Worm (Caenorhabditis elegans) whole organism, L4 larva: ENCODE results near the gene Y54H5A.2.

Source experiments
- D1046.2 ChIP-seq: fragments of 200-800 bp; sonication (Bioruptor generic); IDR thresholded peaks from 2 replicates; pipeline ENCODE4 v1.3.6; 2022; ENCODE audit warnings: missing genetic modification characterization, missing compliant biosample characterization
- F26F4.8 ChIP-seq: fragments of 200-800 bp; sonication (Bioruptor generic); conservative IDR thresholded peaks from 2 replicates; pipeline ENCODE4 v1.3.6; 2022; ENCODE audit warnings: missing genetic modification characterization, missing compliant biosample characterization
- T20F7.1 ChIP-seq: fragments of 200-800 bp; sonication (Bioruptor generic); optimal IDR thresholded peaks from 2 replicates; lab custom pipeline; 2018; ENCODE audit warnings: mild to moderate bottlenecking, missing genetic modification characterization, missing compliant biosample characterization
- Y105C5A.15 ChIP-seq: fragments of 200-800 bp; sonication (Bioruptor generic); IDR thresholded peaks from 2 replicates; pipeline ENCODE4 v1.3.6; 2022; ENCODE audit warnings: missing genetic modification characterization, missing compliant biosample characterization
- Y48G9A.11 ChIP-seq: fragments of 200-800 bp; sonication (Bioruptor generic); IDR thresholded peaks from 2 replicates; pipeline ENCODE4 v1.3.6; 2022; ENCODE audit warnings: missing genetic modification reagents, missing genetic modification characterization, missing compliant biosample characterization
- Y75B8A.6 ChIP-seq: fragments of 200-800 bp; sonication (Bioruptor generic); IDR thresholded peaks from 2 replicates; pipeline ENCODE4 v1.3.6; 2022; ENCODE audit warnings: missing genetic modification reagents, missing genetic modification characterization, missing compliant biosample characterization
- ZK337.2 ChIP-seq: fragments of 200-800 bp; sonication (Bioruptor generic); IDR thresholded peaks from 2 replicates; pipeline ENCODE4 v1.3.6; 2022; ENCODE audit warnings: missing genetic modification reagents, missing genetic modification characterization, missing compliant biosample characterization
- aly-2 ChIP-seq: sonication (generic microtip); optimal IDR thresholded peaks from 2 replicates; lab custom pipeline; 2018; ENCODE audit warnings: missing biosample characterization, missing genetic modification characterization
- ama-1 ChIP-seq: fragments of 150-350 bp; optimal IDR thresholded peaks from 2 replicates; lab custom pipeline; 2014; ENCODE audit warnings: inconsistent platforms, mixed read lengths
- arid-1 ChIP-seq: fragments of 200-800 bp; sonication (Bioruptor generic); conservative IDR thresholded peaks from 2 replicates; pipeline ENCODE4 v1.3.6; 2022; ENCODE audit warnings: missing genetic modification reagents, missing genetic modification characterization, missing compliant biosample characterization
- ceh-82 ChIP-seq: sonication (generic microtip); optimal IDR thresholded peaks from 2 replicates; lab custom pipeline; 2017; ENCODE audit warnings: missing biosample characterization, missing genetic modification characterization
- ctbp-1 ChIP-seq: fragments of 200-800 bp; sonication (Bioruptor generic); IDR thresholded peaks from 2 replicates; pipeline ENCODE4 v1.3.6; 2022; ENCODE audit warnings: missing genetic modification reagents, missing genetic modification characterization, missing compliant biosample characterization
- daf-12 ChIP-seq: fragments of 150-350 bp; optimal IDR thresholded peaks from 2 replicates; lab custom pipeline; 2014; ENCODE audit warnings: missing biosample characterization, missing genetic modification reagents, missing genetic modification characterization
- daf-8 ChIP-seq: fragments of 200-800 bp; sonication (Bioruptor generic); IDR thresholded peaks from 2 replicates; pipeline ENCODE4 v1.3.6; 2022; ENCODE audit warnings: missing genetic modification characterization, missing compliant biosample characterization
- dmd-6 ChIP-seq: fragments of 200-800 bp; sonication (Bioruptor generic); IDR thresholded peaks from 2 replicates; pipeline ENCODE4 v1.3.6; 2022; ENCODE audit warnings: missing genetic modification reagents, missing genetic modification characterization, missing compliant biosample characterization
- duxl-1 ChIP-seq: sonication (generic microtip); optimal IDR thresholded peaks from 2 replicates; lab custom pipeline; 2016; ENCODE audit warnings: mild to moderate bottlenecking, missing genetic modification characterization, moderate library complexity, missing compliant biosample characterization; ENCODE audit not compliant: poor library complexity
- dve-1 ChIP-seq: sonication (generic microtip); optimal IDR thresholded peaks from 2 replicates; lab custom pipeline; 2017; ENCODE audit warnings: antibody characterized with exemption, mild to moderate bottlenecking, missing genetic modification characterization, missing compliant biosample characterization; ENCODE audit not compliant: insufficient read depth
- egl-27 ChIP-seq: sonication (generic microtip); optimal IDR thresholded peaks from 3 replicates; lab custom pipeline; 2017; ENCODE audit warnings: missing biosample characterization, missing genetic modification reagents, missing genetic modification characterization
- fos-1 ChIP-seq: fragments of 150-350 bp; optimal IDR thresholded peaks from 2 replicates; lab custom pipeline; 2014; ENCODE audit warnings: missing biosample characterization, missing genetic modification characterization
- gei-8 ChIP-seq: fragments of 200-800 bp; sonication (Bioruptor generic); optimal IDR thresholded peaks from 2 replicates; lab custom pipeline; 2018; ENCODE audit warnings: mild to moderate bottlenecking, missing genetic modification characterization, missing compliant biosample characterization
- hlh-30 ChIP-seq: sonication (generic microtip); optimal IDR thresholded peaks from 2 replicates; lab custom pipeline; 2017; ENCODE audit warnings: antibody characterized with exemption, mild to moderate bottlenecking, missing genetic modification characterization, missing compliant biosample characterization; ENCODE audit not compliant: insufficient read depth
- hmg-1.1 ChIP-seq: fragments of 200-800 bp; sonication (Bioruptor generic); IDR thresholded peaks from 2 replicates; pipeline ENCODE4 v1.3.6; 2022; ENCODE audit warnings: missing genetic modification reagents, missing genetic modification characterization, missing compliant biosample characterization
- jun-1 ChIP-seq: fragments of 150-350 bp; optimal IDR thresholded peaks from 2 replicates; lab custom pipeline; 2014; ENCODE audit warnings: missing biosample characterization, missing genetic modification reagents, missing genetic modification characterization
- lim-7 ChIP-seq: fragments of 200-800 bp; sonication (Bioruptor generic); IDR thresholded peaks from 2 replicates; pipeline ENCODE4 v1.3.6; 2022; ENCODE audit warnings: missing genetic modification characterization, missing compliant biosample characterization
- lin-13 ChIP-seq: fragments of 150-350 bp; optimal IDR thresholded peaks from 2 replicates; lab custom pipeline; 2014; ENCODE audit warnings: missing biosample characterization, missing genetic modification reagents, missing genetic modification characterization
- lin-15B ChIP-seq: fragments of 150-350 bp; sonication (generic microtip); optimal IDR thresholded peaks from 3 replicates; lab custom pipeline; 2014; ENCODE audit warnings: missing biosample characterization, missing genetic modification characterization
- lsy-2 ChIP-seq, 2 experiments: fragments of 150-350 bp in 1 of 2; sonication (generic microtip) in 1 of 2; optimal IDR thresholded peaks; 2 replicates each; lab custom pipeline; 2014 to 2017; ENCODE audit warnings: missing biosample characterization in 2 of 2, missing genetic modification characterization in 2 of 2
- mdl-1 ChIP-seq, 2 experiments: fragments of 150-350 bp in 1 of 2; sonication (generic microtip) in 1 of 2; optimal IDR thresholded peaks; 2 replicates each; lab custom pipeline; 2014 to 2017; ENCODE audit warnings: missing biosample characterization in 2 of 2, missing genetic modification characterization in 2 of 2
- mdt-29 ChIP-seq: fragments of 200-800 bp; sonication (Bioruptor generic); IDR thresholded peaks from 2 replicates; pipeline ENCODE4 v1.3.6; 2022; ENCODE audit warnings: missing genetic modification reagents, missing genetic modification characterization, missing compliant biosample characterization
- mep-1 ChIP-seq: fragments of 150-350 bp; sonication (generic microtip); optimal IDR thresholded peaks from 3 replicates; lab custom pipeline; 2014; ENCODE audit warnings: missing biosample characterization, missing genetic modification characterization
- mes-2 ChIP-seq: sonication (generic microtip); optimal IDR thresholded peaks from 2 replicates; lab custom pipeline; 2016; ENCODE audit warnings: missing genotype, mild to moderate bottlenecking, missing genetic modification characterization, missing compliant biosample characterization; ENCODE audit not compliant: poor library complexity, severe bottlenecking
- mxl-3 ChIP-seq: fragments of 200-800 bp; sonication (Bioruptor generic); optimal IDR thresholded peaks from 2 replicates; lab custom pipeline; 2018; ENCODE audit warnings: mild to moderate bottlenecking, missing genetic modification characterization, missing compliant biosample characterization
- nhr-28 ChIP-seq: fragments of 150-350 bp; optimal IDR thresholded peaks from 2 replicates; lab custom pipeline; 2014; ENCODE audit warnings: missing biosample characterization, missing genetic modification characterization
- nhr-41 ChIP-seq: fragments of 200-800 bp; sonication (Bioruptor generic); IDR thresholded peaks from 2 replicates; pipeline ENCODE4 v1.3.6; 2022; ENCODE audit warnings: missing genetic modification reagents, missing genetic modification characterization, missing compliant biosample characterization
- nhr-42 ChIP-seq: fragments of 200-800 bp; sonication (Bioruptor generic); IDR thresholded peaks from 2 replicates; pipeline ENCODE4 v1.3.6; 2022; ENCODE audit warnings: missing genetic modification characterization, missing compliant biosample characterization
- nhr-48 ChIP-seq: sonication (generic microtip); optimal IDR thresholded peaks from 2 replicates; lab custom pipeline; 2016; ENCODE audit warnings: mild to moderate bottlenecking, missing genetic modification characterization, missing compliant biosample characterization
- nhr-6 ChIP-seq: fragments of 150-350 bp; optimal IDR thresholded peaks from 2 replicates; lab custom pipeline; 2014; ENCODE audit warnings: missing biosample characterization, missing genetic modification characterization
- pha-4 ChIP-seq, 2 experiments: fragments of 150-350 bp in 1 of 2; fragments of 200-800 bp in 1 of 2; sonication (Bioruptor generic) in 1 of 2; IDR thresholded peaks in 1 of 2; optimal IDR thresholded peaks in 1 of 2; 2 replicates each; pipeline versions ENCODE4 v1.3.6 to Lab custom; 2014 to 2022; ENCODE audit warnings: missing genetic modification characterization in 2 of 2, missing genetic modification reagents in 2 of 2, missing biosample characterization in 1 of 2, missing compliant biosample characterization in 1 of 2
- rbr-2 ChIP-seq: sonication (generic microtip); optimal IDR thresholded peaks from 2 replicates; lab custom pipeline; 2016; ENCODE audit warnings: missing genotype, missing genetic modification characterization, missing compliant biosample characterization
- saeg-2 ChIP-seq: fragments of 200-800 bp; sonication (Bioruptor generic); IDR thresholded peaks from 2 replicates; pipeline ENCODE4 v1.3.6; 2022; ENCODE audit warnings: missing genetic modification reagents, missing genetic modification characterization, missing compliant biosample characterization
- sdz-12 ChIP-seq: fragments of 200-800 bp; sonication (Bioruptor generic); optimal IDR thresholded peaks from 2 replicates; lab custom pipeline; 2018; ENCODE audit warnings: mild to moderate bottlenecking, missing genetic modification characterization, missing compliant biosample characterization
- set-16 ChIP-seq: fragments of 200-800 bp; sonication (Bioruptor generic); IDR thresholded peaks from 2 replicates; pipeline ENCODE4 v1.3.6; 2022; ENCODE audit warnings: missing genetic modification reagents, missing genetic modification characterization, missing compliant biosample characterization
- spr-1 ChIP-seq: sonication (generic microtip); optimal IDR thresholded peaks from 2 replicates; lab custom pipeline; 2016; ENCODE audit warnings: mild to moderate bottlenecking, missing genetic modification characterization, missing compliant biosample characterization
- tag-97 ChIP-seq: fragments of 200-800 bp; sonication (Bioruptor generic); IDR thresholded peaks from 2 replicates; pipeline ENCODE4 v1.3.6; 2022; ENCODE audit warnings: missing genetic modification characterization, missing compliant biosample characterization
- unc-62 ChIP-seq, 3 experiments: fragments of 150-350 bp in 1 of 3; sonication (generic microtip); optimal IDR thresholded peaks in 2 of 3; peaks in 1 of 3; 1 replicate in 1 of 3; 2 replicates in 2 of 3; lab custom pipeline; 2014 to 2017; ENCODE audit warnings: missing biosample characterization in 3 of 3, missing genetic modification characterization in 3 of 3, missing genetic modification reagents in 3 of 3, missing genotype in 1 of 3
- zag-1 ChIP-seq: fragments of 150-350 bp; optimal IDR thresholded peaks from 2 replicates; lab custom pipeline; 2014; ENCODE audit warnings: missing biosample characterization, missing genetic modification characterization
- zfp-3 ChIP-seq: fragments of 200-800 bp; sonication (Bioruptor generic); conservative IDR thresholded peaks from 2 replicates; pipeline ENCODE4 v1.3.6; 2022; ENCODE audit warnings: missing genetic modification reagents, missing genetic modification characterization, missing compliant biosample characterization
- zip-11 ChIP-seq: fragments of 200-800 bp; sonication (Bioruptor generic); IDR thresholded peaks from 2 replicates; pipeline ENCODE4 v1.3.6; 2022; ENCODE audit warnings: missing genetic modification characterization, missing compliant biosample characterization
- ztf-11 ChIP-seq: fragments of 150-350 bp; optimal IDR thresholded peaks from 2 replicates; lab custom pipeline; 2014; ENCODE audit warnings: missing biosample characterization, missing genetic modification characterization

Gene Y54H5A.2

ce11 chrIII:5172470-5172869 is 23.1 kb upstream of the Y54H5A.2 start, which contains the start of gene K10D2.5 (continued):
- TF ChIP-seq hlh-30 (tag; lab: Kevin White, UChicago) (peak; percentile 71), mxl-3 (GFP tag; lab: Kevin White, UChicago) (peak; percentile 95), arid-1 (GFP tag; lab: Robert Waterston, UW) (peak; percentile 89), Y75B8A.6 (GFP tag; lab: Robert Waterston, UW) (peak; percentile 62; the same call in 1 of the 2 replicates), Y48G9A.11 (GFP tag; lab: Robert Waterston, UW) (peak; percentile 93), nhr-41 (0 out of 2 replicates have a peak, but pooled peaks have one; percentile 12), pha-4 (GFP tag; IDR thresholded peaks at IDR 0.05; lab: Robert Waterston, UW) (no peak), pha-4 (tag; optimal IDR thresholded peaks at IDR 0.05; lab: Kevin White, UChicago) (peak; percentile 60), fos-1 (tag; lab: Kevin White, UChicago) (no peak), zag-1 (no peak), spr-1 (tag; lab: Kevin White, UChicago) (peak; percentile 43), nhr-48 (tag; lab: Kevin White, UChicago) (no peak), egl-27 (no peak), set-16 (GFP tag; lab: Robert Waterston, UW) (peak; percentile 68), lin-15B (tag; lab: Kevin White, UChicago) (peak; percentile 90), ceh-82 (tag; lab: Kevin White, UChicago) (no peak), nhr-28 (tag; lab: Kevin White, UChicago) (peak; percentile 72), zfp-3 (GFP tag; lab: Robert Waterston, UW) (peak; percentile 85), jun-1 (no peak), hmg-1.1 (peak; percentile 85), ctbp-1 (GFP tag; lab: Robert Waterston, UW) (peak; percentile 73), dmd-6 (peak; percentile 91), D1046.2 (GFP tag; lab: Robert Waterston, UW) (peak; percentile 95), T20F7.1 (GFP tag; lab: Kevin White, UChicago) (peak; percentile 86), F26F4.8 (GFP tag; lab: Robert Waterston, UW) (no peak), mdt-29 (peak; percentile 85), aly-2 (no peak), lsy-2 (tag; optimal IDR thresholded peaks at IDR 0.05; lab: Kevin White, UChicago) (peak; percentile 72 to 92), duxl-1 (tag; lab: Kevin White, UChicago) (peak; percentile 89), rbr-2 (tag; lab: Kevin White, UChicago) (peak; percentile 91), ZK337.2 (GFP tag; lab: Robert Waterston, UW) (peak; percentile 99), Y105C5A.15 (GFP tag; lab: Robert Waterston, UW) (peak; percentile 87; the same call in 1 of the 2 replicates), ztf-11 (tag; lab: Kevin White, UChicago) (no peak), mes-2 (tag; lab: Kevin White, UChicago) (peak; percentile 100), zip-11 (no peak), nhr-42 (GFP tag; lab: Robert Waterston, UW) (peak; percentile 81; the same call in 1 of the 2 replicates), nhr-6 (tag; lab: Kevin White, UChicago) (peak; percentile 88), saeg-2 (GFP tag; lab: Robert Waterston, UW) (0 out of 2 replicates have a peak, but pooled peaks have one; percentile 60), mep-1 (tag; lab: Kevin White, UChicago) (peak; percentile 92), tag-97 (peak; percentile 86; the same call in 1 of the 2 replicates), sdz-12 (GFP tag; lab: Kevin White, UChicago) (peak; percentile 94), mdl-1 (tag; optimal IDR thresholded peaks at IDR 0.05; lab: Kevin White, UChicago) (peak in 1 of 2 experiments; percentile 29), lin-13 (GFP tag; lab: Kevin White, UChicago) (peak; percentile 95), daf-8 (GFP tag; lab: Robert Waterston, UW) (no peak), dve-1 (tag; lab: Kevin White, UChicago) (peak; percentile 68), unc-62 (GFP tag; optimal IDR thresholded peaks at IDR 0.05 in 1 of 2; lab: Kevin White, UChicago) (peak in 1 of 2 experiments; percentile 91), unc-62 (tag; optimal IDR thresholded peaks at IDR 0.05; lab: Kevin White, UChicago) (no peak), daf-12 (tag; lab: Kevin White, UChicago) (no peak), lim-7 (peak; percentile 58; the same call in 1 of the 2 replicates), gei-8 (GFP tag; lab: Kevin White, UChicago) (no peak), ama-1 (lab: Kevin White, UChicago) (no peak)
